Worm (Caenorhabditis elegans) whole organism, early embryonic: ENCODE measurements around the gene twk-22.

Experiments
- B0310.2 ChIP-seq: sonication (generic microtip); optimal IDR thresholded peaks from 2 replicates; lab custom pipeline; 2016; ENCODE audit warnings: mild to moderate bottlenecking, missing genetic modification characterization, missing compliant biosample characterization
- F13C5.2 ChIP-seq: sonication (generic microtip); optimal IDR thresholded peaks from 2 replicates; lab custom pipeline; 2017; ENCODE audit warnings: mild to moderate bottlenecking, missing genetic modification characterization, inconsistent platforms, missing compliant biosample characterization
- aly-1 ChIP-seq: sonication (generic microtip); optimal IDR thresholded peaks from 2 replicates; lab custom pipeline; 2016; ENCODE audit warnings: missing genetic modification characterization, missing compliant biosample characterization
- ama-1 ChIP-seq: fragments of 150-350 bp; optimal IDR thresholded peaks from 2 replicates; lab custom pipeline; 2014
- ceh-13 ChIP-seq: fragments of 200-800 bp; sonication (Bioruptor generic); optimal IDR thresholded peaks from 2 replicates; lab custom pipeline; 2018; ENCODE audit warnings: mild to moderate bottlenecking, missing genetic modification characterization, missing compliant biosample characterization
- ceh-36 ChIP-seq: sonication (generic microtip); optimal IDR thresholded peaks from 2 replicates; lab custom pipeline; 2016; ENCODE audit warnings: missing genetic modification characterization, inconsistent platforms, missing compliant biosample characterization
- ets-7 ChIP-seq: sonication (generic microtip); optimal IDR thresholded peaks from 2 replicates; lab custom pipeline; 2016; ENCODE audit warnings: missing genotype, missing genetic modification characterization, missing compliant biosample characterization
- flt-1 ChIP-seq: fragments of 200-800 bp; sonication (Bioruptor generic); IDR thresholded peaks from 2 replicates; pipeline ENCODE4 v1.3.6; 2022; ENCODE audit warnings: missing genetic modification characterization, missing compliant biosample characterization
- hmbx-1 ChIP-seq: sonication (generic microtip); optimal IDR thresholded peaks from 2 replicates; lab custom pipeline; 2016; ENCODE audit warnings: mild to moderate bottlenecking, missing genetic modification characterization, missing compliant biosample characterization
- hmg-4 ChIP-seq: fragments of 200-800 bp; sonication (Bioruptor generic); optimal IDR thresholded peaks from 2 replicates; lab custom pipeline; 2018; ENCODE audit warnings: mild to moderate bottlenecking, missing genetic modification characterization, missing compliant biosample characterization
- hnd-1 ChIP-seq: sonication (generic microtip); optimal IDR thresholded peaks from 2 replicates; lab custom pipeline; 2016; ENCODE audit warnings: missing genetic modification characterization, missing compliant biosample characterization
- pes-1 ChIP-seq: fragments of 200-800 bp; sonication (Bioruptor generic); IDR thresholded peaks from 2 replicates; pipeline ENCODE4 v1.3.6; 2022; ENCODE audit warnings: missing genetic modification reagents, missing genetic modification characterization, missing compliant biosample characterization
- scrt-1 ChIP-seq: fragments of 200-800 bp; sonication (Bioruptor generic); IDR thresholded peaks from 2 replicates; pipeline ENCODE4 v1.3.6; 2022; ENCODE audit warnings: missing genetic modification characterization, missing compliant biosample characterization
- sea-1 ChIP-seq: fragments of 200-800 bp; sonication (Bioruptor generic); conservative IDR thresholded peaks from 2 replicates; pipeline ENCODE4 v1.3.6; 2022; ENCODE audit warnings: missing genetic modification characterization, missing compliant biosample characterization
- tbx-11 ChIP-seq: fragments of 200-800 bp; sonication (Bioruptor generic); IDR thresholded peaks from 2 replicates; pipeline ENCODE4 v1.3.6; 2022; ENCODE audit warnings: missing genetic modification characterization, missing compliant biosample characterization
- tbx-37 ChIP-seq: fragments of 200-800 bp; sonication (Bioruptor generic); conservative IDR thresholded peaks from 2 replicates; pipeline ENCODE4 v1.3.6; 2022; ENCODE audit warnings: missing genetic modification reagents, missing genetic modification characterization, missing compliant biosample characterization
- tra-4 ChIP-seq: sonication (generic microtip); optimal IDR thresholded peaks from 2 replicates; lab custom pipeline; 2017; ENCODE audit warnings: missing genetic modification characterization, missing compliant biosample characterization

The twk-22 gene

ce11 chrX:16352503-16352902 is 46.2 kb downstream of the twk-22 start:
- TF ChIP-seq tra-4 (tag; lab: Kevin White, UChicago) (no peak), aly-1 (tag; lab: Kevin White, UChicago) (no peak), hmbx-1 (tag; lab: Kevin White, UChicago) (no peak), tbx-37 (no peak), ama-1 (lab: Kevin White, UChicago) (no peak), flt-1 (GFP tag; lab: Robert Waterston, UW) (no peak), hnd-1 (tag; lab: Kevin White, UChicago) (no peak), sea-1 (GFP tag; lab: Robert Waterston, UW) (no peak), B0310.2 (tag; lab: Kevin White, UChicago) (no peak), F13C5.2 (tag; lab: Kevin White, UChicago) (no peak), ceh-13 (GFP tag; lab: Kevin White, UChicago) (no peak)

DNA sequence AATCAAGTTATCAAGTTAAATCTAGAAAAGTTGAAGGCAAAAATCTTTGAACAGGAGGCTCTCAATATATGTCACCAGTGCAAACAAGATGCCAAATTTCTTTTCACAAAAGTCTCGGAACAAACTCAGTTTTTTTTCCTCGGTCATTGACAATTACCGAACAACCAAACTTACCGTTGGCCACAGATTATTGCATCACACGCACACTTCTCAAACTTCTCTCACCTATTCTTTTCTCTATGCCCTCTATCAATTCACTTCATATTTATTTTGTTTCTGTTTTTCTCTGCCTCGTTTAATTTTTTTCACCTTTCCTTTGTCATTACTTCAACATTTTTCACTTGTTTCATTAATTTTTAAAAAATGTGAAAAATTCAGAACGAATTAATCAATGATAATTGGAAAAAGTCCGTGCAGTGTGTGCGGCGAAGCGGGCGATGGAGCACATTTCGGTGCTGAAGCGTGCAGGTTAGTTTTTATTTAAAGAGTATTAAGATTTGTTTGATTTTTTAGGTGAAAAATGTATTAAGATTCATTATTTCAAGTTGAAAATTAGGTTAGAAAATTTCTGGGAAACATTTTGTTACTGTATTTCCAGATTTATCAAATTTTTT is 48.4 kb downstream of the twk-22 start, which contains the start of gene nhr-28:
nhr-28 (plus strand) TSS at position 379 of the 614 bp plus-strand sequence.
- TF ChIP-seq aly-1 (tag; lab: Kevin White, UChicago) = no peak
- TF ChIP-seq B0310.2 (tag; lab: Kevin White, UChicago) = no peak
- no peak for TF ChIP-seq pes-1 (GFP tag; lab: Robert Waterston, UW)
- TF ChIP-seq flt-1 (GFP tag; lab: Robert Waterston, UW) = no peak
- TF ChIP-seq tra-4 (tag; lab: Kevin White, UChicago) = no peak
- TF ChIP-seq hmbx-1 (tag; lab: Kevin White, UChicago) = no peak
- TF ChIP-seq ceh-13 (GFP tag; lab: Kevin White, UChicago) = no peak
- no peak for TF ChIP-seq tbx-11 (GFP tag; lab: Robert Waterston, UW)
- TF ChIP-seq tbx-37 = no peak
- no peak for TF ChIP-seq ceh-36
- TF ChIP-seq hnd-1 (tag; lab: Kevin White, UChicago) = no peak

DNA sequence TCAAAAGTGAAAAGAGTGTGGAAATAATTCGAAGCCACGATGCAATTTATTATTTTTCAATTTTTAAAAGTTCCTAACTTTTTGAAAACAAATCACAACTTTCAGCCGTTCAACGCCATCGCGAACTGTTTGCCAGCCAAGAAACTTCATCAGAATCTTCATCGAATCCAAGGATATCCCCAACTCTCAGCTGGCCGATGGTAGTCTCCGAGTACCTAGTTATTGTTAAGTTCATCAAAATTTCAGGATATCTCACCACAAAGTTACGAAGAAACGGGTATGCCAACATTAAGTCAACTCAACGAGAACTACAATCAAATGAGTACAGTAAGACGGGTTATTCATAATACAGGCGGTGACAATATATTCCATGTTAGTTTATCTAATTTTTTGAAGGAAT is 50.1 kb downstream of the twk-22 start:
- TF ChIP-seq aly-1 (tag; lab: Kevin White, UChicago) (no peak), tbx-11 (GFP tag; lab: Robert Waterston, UW) (no peak), hnd-1 (tag; lab: Kevin White, UChicago) (no peak), flt-1 (GFP tag; lab: Robert Waterston, UW) (no peak), ama-1 (lab: Kevin White, UChicago) (no peak), F13C5.2 (tag; lab: Kevin White, UChicago) (no peak), ceh-36 (no peak), hmbx-1 (tag; lab: Kevin White, UChicago) (no peak), ets-7 (no peak), hmg-4 (no peak), pes-1 (GFP tag; lab: Robert Waterston, UW) (no peak), B0310.2 (tag; lab: Kevin White, UChicago) (no peak), ceh-13 (GFP tag; lab: Kevin White, UChicago) (no peak), tra-4 (tag; lab: Kevin White, UChicago) (no peak), scrt-1 (GFP tag; lab: Robert Waterston, UW) (no peak), tbx-37 (no peak), sea-1 (GFP tag; lab: Robert Waterston, UW) (no peak)

DNA sequence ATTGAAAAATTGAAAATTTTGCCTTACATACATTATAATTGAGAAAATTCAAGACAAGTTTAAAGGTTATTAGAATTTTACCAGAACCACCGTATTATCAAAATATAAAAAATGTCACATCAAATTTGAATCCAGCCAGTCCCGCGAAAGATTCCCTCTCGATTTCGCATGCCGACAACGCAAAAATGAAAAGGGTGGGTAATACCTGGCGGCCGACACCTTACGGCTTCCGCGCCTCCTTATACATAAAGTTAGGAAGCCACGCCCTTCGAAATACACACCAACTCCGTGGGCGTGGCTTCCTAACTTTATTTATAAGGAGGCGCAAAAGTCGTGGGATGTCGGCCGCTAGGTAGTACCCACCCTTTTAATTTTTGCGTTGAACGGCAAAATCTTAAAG is 51.3 kb downstream of the twk-22 start:
- no peak for TF ChIP-seq hmbx-1 (tag; lab: Kevin White, UChicago)
- TF ChIP-seq ceh-13 (GFP tag; lab: Kevin White, UChicago) = no peak
- peak; percentile 11; the same call in 1 of the 2 replicates for TF ChIP-seq pes-1 (GFP tag; lab: Robert Waterston, UW)

DNA sequence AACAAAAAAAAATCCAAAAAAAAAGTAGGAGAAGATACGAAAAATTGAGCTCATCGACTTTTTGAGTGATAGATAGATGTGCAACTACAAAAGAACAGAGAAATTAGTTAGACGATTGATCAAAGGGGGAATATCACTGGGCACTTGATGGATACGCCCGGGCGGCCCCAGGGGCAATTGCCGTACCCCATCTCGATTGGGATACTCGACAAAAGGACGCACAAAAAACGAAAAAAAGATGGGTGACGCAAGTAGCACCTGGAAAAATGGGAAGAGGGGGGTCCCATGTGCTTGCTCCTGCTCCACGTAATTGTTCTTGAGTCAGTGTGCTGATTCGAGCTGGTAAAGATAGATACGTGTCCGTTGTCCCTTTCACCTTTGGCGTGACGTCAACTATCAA is 54.7 kb downstream of the twk-22 start:
- TF ChIP-seq tbx-37 = no peak
- TF ChIP-seq ets-7 = no peak
- TF ChIP-seq pes-1 (GFP tag; lab: Robert Waterston, UW) = no peak

- TF ChIP-seq pes-1 (GFP tag; lab: Robert Waterston, UW) = no peak
- no peak for TF ChIP-seq tbx-37
- no peak for TF ChIP-seq hnd-1 (tag; lab: Kevin White, UChicago)
- no peak for TF ChIP-seq ceh-36
- TF ChIP-seq scrt-1 (GFP tag; lab: Robert Waterston, UW) = no peak
- TF ChIP-seq F13C5.2 (tag; lab: Kevin White, UChicago) = no peak
- no peak for TF ChIP-seq ama-1 (lab: Kevin White, UChicago)
- no peak for TF ChIP-seq flt-1 (GFP tag; lab: Robert Waterston, UW)
- TF ChIP-seq ceh-13 (GFP tag; lab: Kevin White, UChicago) = no peak
- no peak for TF ChIP-seq sea-1 (GFP tag; lab: Robert Waterston, UW)
- TF ChIP-seq tbx-11 (GFP tag; lab: Robert Waterston, UW) = no peak
- no peak for TF ChIP-seq B0310.2 (tag; lab: Kevin White, UChicago)
- no peak for TF ChIP-seq hmbx-1 (tag; lab: Kevin White, UChicago)
- no peak for TF ChIP-seq ets-7
- TF ChIP-seq aly-1 (tag; lab: Kevin White, UChicago) = no peak
These were observed 57.4 kb downstream of the twk-22 start for ce11 chrX:16363637-16364036.
